Worm (Caenorhabditis elegans) whole organism, L1 larva: ENCODE results near the gene srw-77.
A peak's percentile ranks its signal among the peaks of the same experiment; 100 is the strongest.

Experiments used
- C04F5.9 ChIP-seq: sonication (generic microtip); optimal IDR thresholded peaks from 2 replicates; lab custom pipeline; 2016; ENCODE audit warnings: missing genetic modification characterization, missing compliant biosample characterization
- C16A3.4 ChIP-seq: fragments of 150-350 bp; optimal IDR thresholded peaks from 2 replicates; lab custom pipeline; 2014; ENCODE audit warnings: missing biosample characterization, missing genetic modification characterization
- aly-2 ChIP-seq: fragments of 150-350 bp; optimal IDR thresholded peaks from 2 replicates; lab custom pipeline; 2014; ENCODE audit warnings: missing biosample characterization, missing genetic modification characterization
- blmp-1 ChIP-seq: fragments of 150-350 bp; optimal IDR thresholded peaks from 2 replicates; lab custom pipeline; 2014; ENCODE audit warnings: missing biosample characterization, missing genetic modification characterization
- ceh-63 ChIP-seq: fragments of 200-800 bp; sonication (Bioruptor generic); optimal IDR thresholded peaks from 2 replicates; lab custom pipeline; 2018; ENCODE audit warnings: mild to moderate bottlenecking, missing genetic modification characterization, missing compliant biosample characterization
- ceh-8 ChIP-seq: fragments of 200-800 bp; sonication (Bioruptor generic); optimal IDR thresholded peaks from 2 replicates; lab custom pipeline; 2018; ENCODE audit warnings: mild to moderate bottlenecking, missing genetic modification characterization, moderate library complexity, missing compliant biosample characterization
- ceh-90 ChIP-seq: sonication (generic microtip); optimal IDR thresholded peaks from 2 replicates; lab custom pipeline; 2016; ENCODE audit warnings: missing genetic modification characterization, missing compliant biosample characterization
- dsc-1 ChIP-seq: sonication (generic microtip); optimal IDR thresholded peaks from 2 replicates; lab custom pipeline; 2016; ENCODE audit warnings: mild to moderate bottlenecking, missing genetic modification characterization, missing compliant biosample characterization
- efl-1 ChIP-seq, 4 experiments: fragments of 150-350 bp; optimal IDR thresholded peaks in 3 of 4; peaks in 1 of 4; 1 replicate in 1 of 4; 2 replicates in 3 of 4; lab custom pipeline; 2014; ENCODE audit warnings: missing biosample characterization in 2 of 4, missing genetic modification characterization in 2 of 4, missing genetic modification reagents in 2 of 4
- efl-3 ChIP-seq: fragments of 200-800 bp; sonication (Bioruptor generic); optimal IDR thresholded peaks from 2 replicates; lab custom pipeline; 2018; ENCODE audit warnings: mild to moderate bottlenecking, missing genetic modification characterization, missing compliant biosample characterization
- egl-13 ChIP-seq: sonication (generic microtip); optimal IDR thresholded peaks from 2 replicates; lab custom pipeline; 2016; ENCODE audit warnings: missing genotype, missing genetic modification reagents, missing genetic modification characterization, missing compliant biosample characterization
- egl-27 ChIP-seq, 2 experiments: fragments of 150-350 bp in 1 of 2; sonication (generic microtip); optimal IDR thresholded peaks; 3 replicates each; lab custom pipeline; 2017 to 2018; ENCODE audit warnings: missing biosample characterization in 2 of 2, missing genetic modification characterization in 2 of 2, missing genetic modification reagents in 2 of 2
- elt-2 ChIP-seq: sonication (generic microtip); optimal IDR thresholded peaks from 2 replicates; lab custom pipeline; 2016; ENCODE audit warnings: missing genetic modification characterization, mild to moderate bottlenecking, inconsistent platforms, missing compliant biosample characterization, missing genetic modification reagents
- elt-3 ChIP-seq, 6 experiments: fragments of 150-350 bp in 1 of 6; sonication (generic microtip); optimal IDR thresholded peaks; 2 replicates each; lab custom pipeline; 2017 to 2018; ENCODE audit warnings: missing biosample characterization in 6 of 6, missing genetic modification characterization in 6 of 6, inconsistent platforms in 1 of 6
- fkh-10 ChIP-seq: sonication (generic microtip); optimal IDR thresholded peaks from 2 replicates; lab custom pipeline; 2017; ENCODE audit warnings: missing biosample characterization, missing genetic modification reagents, missing genetic modification characterization
- fkh-8 ChIP-seq: sonication (generic microtip); optimal IDR thresholded peaks from 2 replicates; lab custom pipeline; 2016; ENCODE audit warnings: mild to moderate bottlenecking, missing genetic modification characterization, missing compliant biosample characterization
- grh-1 ChIP-seq: fragments of 200-800 bp; sonication (Bioruptor generic); IDR thresholded peaks from 2 replicates; pipeline ENCODE4 v1.3.6; 2022; ENCODE audit warnings: missing genetic modification reagents, missing genetic modification characterization, missing compliant biosample characterization
- hpl-2 ChIP-seq: fragments of 150-350 bp; optimal IDR thresholded peaks from 2 replicates; lab custom pipeline; 2014; ENCODE audit warnings: missing biosample characterization, missing genetic modification reagents, missing genetic modification characterization
- jun-1 ChIP-seq: fragments of 150-350 bp; optimal IDR thresholded peaks from 2 replicates; lab custom pipeline; 2014; ENCODE audit warnings: missing biosample characterization, missing genetic modification reagents, missing genetic modification characterization
- lin-13 ChIP-seq: fragments of 150-350 bp; optimal IDR thresholded peaks from 2 replicates; lab custom pipeline; 2014; ENCODE audit warnings: missing biosample characterization, missing genetic modification reagents, missing genetic modification characterization
- lsy-2 ChIP-seq, 2 experiments: fragments of 150-350 bp; optimal IDR thresholded peaks; 2 replicates each; lab custom pipeline; 2014; ENCODE audit warnings: missing biosample characterization in 2 of 2, missing genetic modification characterization in 2 of 2
- mdl-1 ChIP-seq, 2 experiments: fragments of 150-350 bp; optimal IDR thresholded peaks; 2 replicates each; lab custom pipeline; 2014 to 2017; ENCODE audit warnings: missing biosample characterization in 2 of 2, missing genetic modification characterization in 2 of 2, inconsistent platforms in 1 of 2
- mep-1 ChIP-seq: fragments of 150-350 bp; optimal IDR thresholded peaks from 2 replicates; lab custom pipeline; 2014; ENCODE audit warnings: missing biosample characterization, missing genetic modification characterization
- nhr-11 ChIP-seq: fragments of 150-350 bp; optimal IDR thresholded peaks from 2 replicates; lab custom pipeline; 2014; ENCODE audit warnings: missing biosample characterization, missing genetic modification characterization
- nhr-19 ChIP-seq: fragments of 200-800 bp; sonication (Bioruptor generic); conservative IDR thresholded peaks from 2 replicates; pipeline ENCODE4 v1.3.6; 2022; ENCODE audit warnings: missing genetic modification characterization, missing compliant biosample characterization
- nhr-20 ChIP-seq: sonication (generic microtip); optimal IDR thresholded peaks from 2 replicates; lab custom pipeline; 2016; ENCODE audit warnings: mild to moderate bottlenecking, missing genetic modification characterization, missing compliant biosample characterization
- nhr-237 ChIP-seq: fragments of 150-350 bp; optimal IDR thresholded peaks from 2 replicates; lab custom pipeline; 2014; ENCODE audit warnings: missing biosample characterization, missing genetic modification characterization
- nhr-71 ChIP-seq: sonication (generic microtip); optimal IDR thresholded peaks from 2 replicates; lab custom pipeline; 2016; ENCODE audit warnings: mild to moderate bottlenecking, missing genetic modification characterization, moderate library complexity, missing compliant biosample characterization
- nhr-77 ChIP-seq: fragments of 150-350 bp; optimal IDR thresholded peaks from 2 replicates; lab custom pipeline; 2014; ENCODE audit warnings: missing biosample characterization, missing genetic modification characterization
- nhr-85 ChIP-seq: sonication (generic microtip); peaks from one replicate; lab custom pipeline; 2016; ENCODE audit warnings: missing genetic modification characterization, inconsistent platforms, missing compliant biosample characterization
- pag-3 ChIP-seq: sonication (generic microtip); optimal IDR thresholded peaks from 2 replicates; lab custom pipeline; 2017; ENCODE audit warnings: missing genetic modification characterization, mild to moderate bottlenecking, missing compliant biosample characterization, antibody characterized with exemption, borderline replicate concordance; ENCODE audit not compliant: insufficient read depth
- pax-3 ChIP-seq: fragments of 200-800 bp; sonication (Bioruptor generic); optimal IDR thresholded peaks from 2 replicates; lab custom pipeline; 2018; ENCODE audit warnings: mild to moderate bottlenecking, missing genetic modification characterization, moderate library complexity, missing compliant biosample characterization
- skn-1 ChIP-seq: fragments of 150-350 bp; optimal IDR thresholded peaks from 2 replicates; lab custom pipeline; 2014; ENCODE audit warnings: missing biosample characterization, missing genetic modification characterization
- sox-4 ChIP-seq: sonication (generic microtip); optimal IDR thresholded peaks from 2 replicates; lab custom pipeline; 2016; ENCODE audit warnings: missing genetic modification characterization, missing compliant biosample characterization
- sup-37 ChIP-seq: fragments of 200-800 bp; sonication (Bioruptor generic); optimal IDR thresholded peaks from 2 replicates; lab custom pipeline; 2018; ENCODE audit warnings: mild to moderate bottlenecking, missing genetic modification characterization, missing compliant biosample characterization
- swsn-7 ChIP-seq: sonication (generic microtip); optimal IDR thresholded peaks from 2 replicates; lab custom pipeline; 2016; ENCODE audit warnings: missing genetic modification characterization, missing compliant biosample characterization
- tbx-2 ChIP-seq: sonication (generic microtip); optimal IDR thresholded peaks from 2 replicates; lab custom pipeline; 2016; ENCODE audit warnings: missing genetic modification characterization, missing compliant biosample characterization
- tlp-1 ChIP-seq: fragments of 150-350 bp; optimal IDR thresholded peaks from 2 replicates; lab custom pipeline; 2014; ENCODE audit warnings: missing biosample characterization, missing genetic modification characterization
- unc-130 ChIP-seq: fragments of 150-350 bp; optimal IDR thresholded peaks from 2 replicates; lab custom pipeline; 2017; ENCODE audit warnings: missing biosample characterization, missing genetic modification characterization, inconsistent platforms
- unc-86 ChIP-seq: sonication (generic microtip); optimal IDR thresholded peaks from 2 replicates; lab custom pipeline; 2016; ENCODE audit warnings: missing genetic modification characterization, missing compliant biosample characterization
- vab-15 ChIP-seq: sonication (generic microtip); optimal IDR thresholded peaks from 2 replicates; lab custom pipeline; 2017; ENCODE audit warnings: missing genotype, mild to moderate bottlenecking, missing genetic modification characterization, missing compliant biosample characterization
- xbp-1 ChIP-seq: sonication (generic microtip); optimal IDR thresholded peaks from 2 replicates; lab custom pipeline; 2016; ENCODE audit warnings: missing genetic modification characterization, missing compliant biosample characterization

The srw-77 gene

ce11 chrV:16628991-16629390, 14.5 kb downstream of the srw-77 start, which contains the start of gene W06G6.2:
Gene W06G6.2, plus strand, starts transcription at chrV:16629291.
- TF ChIP-seq nhr-19 (no peak), skn-1 (tag; lab: Kevin White, UChicago) (no peak), grh-1 (GFP tag; lab: Robert Waterston, UW) (no peak), tbx-2 (tag; lab: Kevin White, UChicago) (no peak), nhr-71 (no peak), elt-2 (tag; lab: Kevin White, UChicago) (no peak), vab-15 (tag; lab: Kevin White, UChicago) (no peak), hpl-2 (no peak), ceh-90 (tag; lab: Kevin White, UChicago) (no peak), aly-2 (tag; lab: Kevin White, UChicago) (no peak), nhr-20 (no peak), C04F5.9 (tag; lab: Kevin White, UChicago) (no peak), egl-27 (tag; optimal IDR thresholded peaks at IDR 0.05; lab: Kevin White, UChicago) (no peak), pag-3 (no peak), swsn-7 (tag; lab: Kevin White, UChicago) (no peak), sup-37 (GFP tag; lab: Kevin White, UChicago) (no peak), C16A3.4 (no peak), mep-1 (tag; lab: Kevin White, UChicago) (no peak)

- TF ChIP-seq elt-2 (tag; lab: Kevin White, UChicago) = peak; percentile 77
- peak; percentile 3 for TF ChIP-seq tlp-1 (tag; lab: Kevin White, UChicago)
- TF ChIP-seq nhr-11 (tag; lab: Kevin White, UChicago) = no peak
Observed at ce11 chrV:16627962-16628361, 15.5 kb downstream of the srw-77 start, which contains the start of gene oac-53. Gene oac-53, minus strand, starts transcription at chrV:16627970.

- TF ChIP-seq nhr-71 = no peak
- TF ChIP-seq lin-13 (GFP tag; lab: Kevin White, UChicago) = no peak
- TF ChIP-seq C16A3.4 = no peak
- TF ChIP-seq efl-3 (GFP tag; lab: Kevin White, UChicago) = no peak
- no peak for TF ChIP-seq dsc-1
- no peak for TF ChIP-seq xbp-1
- TF ChIP-seq ceh-8 (GFP tag; lab: Kevin White, UChicago) = no peak
- TF ChIP-seq jun-1 (tag; lab: Kevin White, UChicago) = no peak
- no peak for TF ChIP-seq unc-130 (tag; lab: Kevin White, UChicago)
- TF ChIP-seq C04F5.9 (tag; lab: Kevin White, UChicago) = no peak
Observed at ce11 chrV:16622754-16623261, 20.6 kb downstream of the srw-77 start, which contains the start of gene Y70C5A.2. Gene Y70C5A.2, minus strand, starts transcription at chrV:16623211.

ce11 chrV:16621894-16622293, 21.6 kb downstream of the srw-77 start:
- TF ChIP-seq nhr-77 (tag; lab: Kevin White, UChicago) (no peak), grh-1 (GFP tag; lab: Robert Waterston, UW) (0 out of 2 replicates have a peak, but pooled peaks have one; percentile 12), unc-86 (no peak), fkh-8 (tag; lab: Kevin White, UChicago) (peak; percentile 11), tlp-1 (tag; lab: Kevin White, UChicago) (no peak)

ce11 chrV:16620874-16621273, 22.6 kb downstream of the srw-77 start, which contains the start of gene Y70C5A.3:
Gene Y70C5A.3, minus strand, starts transcription at chrV:16620923.
- TF ChIP-seq elt-2 (tag; lab: Kevin White, UChicago) = peak; percentile 1
- no peak for TF ChIP-seq jun-1 (tag; lab: Kevin White, UChicago)
- no peak for TF ChIP-seq pax-3 (tag; lab: Kevin White, UChicago)

- TF ChIP-seq ceh-63 (GFP tag; lab: Kevin White, UChicago) (no peak), efl-1 (optimal IDR thresholded peaks at IDR 0.05; lab: Kevin White, UChicago) (no peak), efl-1 (GFP tag; optimal IDR thresholded peaks at IDR 0.05 in 1 of 2; lab: Kevin White, UChicago) (no peak), nhr-20 (no peak), sox-4 (no peak), aly-2 (tag; lab: Kevin White, UChicago) (no peak), elt-3 (tag; optimal IDR thresholded peaks at IDR 0.05; lab: Kevin White, UChicago) (no peak), mep-1 (tag; lab: Kevin White, UChicago) (no peak), fkh-10 (no peak), nhr-85 (tag; lab: Kevin White, UChicago) (no peak), lsy-2 (tag; optimal IDR thresholded peaks at IDR 0.05; lab: Kevin White, UChicago) (no peak), nhr-237 (tag; lab: Kevin White, UChicago) (no peak), grh-1 (GFP tag; lab: Robert Waterston, UW) (no peak), blmp-1 (tag; lab: Kevin White, UChicago) (no peak), mdl-1 (tag; optimal IDR thresholded peaks at IDR 0.05; lab: Kevin White, UChicago) (no peak), egl-13 (tag; lab: Kevin White, UChicago) (no peak), xbp-1 (no peak)
Observed at ce11 chrV:16617462-16617861, 26.0 kb downstream of the srw-77 start, which contains the start of gene Y70C5A.4. Gene Y70C5A.4, plus strand, starts transcription at chrV:16617762.
